Worm (Caenorhabditis elegans) whole organism, L2 larva: ENCODE data around the gene gar-1.

ENCODE experiments used
- C34F6.9 ChIP-seq: fragments of 150-350 bp; optimal IDR thresholded peaks from 2 replicates; lab custom pipeline; 2014; ENCODE audit warnings: missing biosample characterization, missing genetic modification characterization
- F13H6.1 ChIP-seq: sonication (generic microtip); optimal IDR thresholded peaks from 2 replicates; lab custom pipeline; 2016; ENCODE audit warnings: missing genetic modification characterization, missing compliant biosample characterization
- R02D3.7 ChIP-seq: fragments of 150-350 bp; optimal IDR thresholded peaks from 2 replicates; lab custom pipeline; 2014; ENCODE audit warnings: missing biosample characterization, missing genetic modification characterization
- ZK546.5 ChIP-seq: sonication (generic microtip); optimal IDR thresholded peaks from 2 replicates; lab custom pipeline; 2017; ENCODE audit warnings: missing biosample characterization, missing genetic modification characterization
- alr-1 ChIP-seq: fragments of 150-350 bp; optimal IDR thresholded peaks from 2 replicates; lab custom pipeline; 2014; ENCODE audit warnings: missing biosample characterization, missing genetic modification characterization
- ama-1 ChIP-seq: fragments of 150-350 bp; optimal IDR thresholded peaks from 2 replicates; lab custom pipeline; 2018; ENCODE audit warnings: inconsistent platforms
- blmp-1 ChIP-seq: sonication (generic microtip); optimal IDR thresholded peaks from 2 replicates; lab custom pipeline; 2017; ENCODE audit warnings: missing genetic modification characterization, mild to moderate bottlenecking, missing compliant biosample characterization, antibody characterized with exemption, moderate library complexity; ENCODE audit not compliant: insufficient read depth
- ceh-16 ChIP-seq: fragments of 150-350 bp; optimal IDR thresholded peaks from 2 replicates; lab custom pipeline; 2014; ENCODE audit warnings: missing biosample characterization, missing genetic modification characterization
- crh-2 ChIP-seq: sonication (generic microtip); optimal IDR thresholded peaks from 2 replicates; lab custom pipeline; 2017; ENCODE audit warnings: missing biosample characterization, missing genetic modification characterization
- dmd-4 ChIP-seq: sonication (generic microtip); optimal IDR thresholded peaks from 2 replicates; lab custom pipeline; 2017; ENCODE audit warnings: missing biosample characterization, missing genetic modification characterization
- egl-27 ChIP-seq: sonication (generic microtip); optimal IDR thresholded peaks from 3 replicates; lab custom pipeline; 2017; ENCODE audit warnings: missing biosample characterization, missing genetic modification reagents, missing genetic modification characterization
- elt-3 ChIP-seq: sonication (generic microtip); optimal IDR thresholded peaks from 2 replicates; lab custom pipeline; 2017; ENCODE audit warnings: missing biosample characterization, missing genetic modification characterization
- fos-1 ChIP-seq: fragments of 150-350 bp; optimal IDR thresholded peaks from 2 replicates; lab custom pipeline; 2014; ENCODE audit warnings: missing biosample characterization, missing genetic modification characterization
- gmeb-1 ChIP-seq: fragments of 150-350 bp; optimal IDR thresholded peaks from 2 replicates; lab custom pipeline; 2014; ENCODE audit warnings: missing biosample characterization, missing genetic modification characterization
- lin-11 ChIP-seq: fragments of 150-350 bp; sonication (generic microtip); optimal IDR thresholded peaks from 2 replicates; lab custom pipeline; 2014; ENCODE audit warnings: missing biosample characterization, missing genetic modification characterization, inconsistent platforms, mixed read lengths
- lin-13 ChIP-seq: fragments of 150-350 bp; optimal IDR thresholded peaks from 2 replicates; lab custom pipeline; 2014; ENCODE audit warnings: missing biosample characterization, missing genetic modification reagents, missing genetic modification characterization
- lin-39 ChIP-seq: fragments of 150-350 bp; optimal IDR thresholded peaks from 2 replicates; lab custom pipeline; 2014; ENCODE audit warnings: missing biosample characterization, missing genetic modification reagents, missing genetic modification characterization
- lsy-2 ChIP-seq, 2 experiments: fragments of 150-350 bp in 1 of 2; sonication (generic microtip) in 1 of 2; optimal IDR thresholded peaks; 2 replicates each; lab custom pipeline; 2014 to 2017; ENCODE audit warnings: missing biosample characterization in 2 of 2, missing genetic modification characterization in 2 of 2
- mab-5 ChIP-seq: fragments of 150-350 bp; optimal IDR thresholded peaks from 2 replicates; lab custom pipeline; 2014; ENCODE audit warnings: missing biosample characterization, missing genetic modification characterization
- mbf-1 ChIP-seq: sonication (generic microtip); optimal IDR thresholded peaks from 2 replicates; lab custom pipeline; 2017; ENCODE audit warnings: missing biosample characterization, missing genetic modification characterization
- mdl-1 ChIP-seq, 2 experiments: fragments of 150-350 bp in 1 of 2; sonication (generic microtip) in 1 of 2; optimal IDR thresholded peaks; 2 replicates each; lab custom pipeline; 2017; ENCODE audit warnings: missing biosample characterization in 2 of 2, missing genetic modification characterization in 2 of 2
- nhr-10 ChIP-seq: sonication (generic microtip); optimal IDR thresholded peaks from 2 replicates; lab custom pipeline; 2017; ENCODE audit warnings: missing biosample characterization, missing genetic modification characterization
- nhr-11 ChIP-seq: fragments of 150-350 bp; optimal IDR thresholded peaks from 2 replicates; lab custom pipeline; 2014; ENCODE audit warnings: missing biosample characterization, missing genetic modification characterization
- nhr-12 ChIP-seq: fragments of 150-350 bp; optimal IDR thresholded peaks from 2 replicates; lab custom pipeline; 2014; ENCODE audit warnings: missing biosample characterization, missing genetic modification characterization
- nhr-129 ChIP-seq: fragments of 150-350 bp; optimal IDR thresholded peaks from 2 replicates; lab custom pipeline; 2014; ENCODE audit warnings: missing biosample characterization, missing genetic modification characterization
- nhr-6 ChIP-seq: fragments of 150-350 bp; optimal IDR thresholded peaks from 2 replicates; lab custom pipeline; 2014; ENCODE audit warnings: missing biosample characterization, missing genetic modification characterization
- nhr-77 ChIP-seq: fragments of 150-350 bp; optimal IDR thresholded peaks from 2 replicates; lab custom pipeline; 2014; ENCODE audit warnings: missing biosample characterization, missing genetic modification characterization
- peb-1 ChIP-seq: fragments of 150-350 bp; optimal IDR thresholded peaks from 2 replicates; lab custom pipeline; 2014; ENCODE audit warnings: missing biosample characterization, missing genetic modification characterization
- sem-4 ChIP-seq: fragments of 150-350 bp; optimal IDR thresholded peaks from 2 replicates; lab custom pipeline; 2014; ENCODE audit warnings: missing biosample characterization, missing genetic modification reagents, missing genetic modification characterization
- skn-1 ChIP-seq: sonication (generic microtip); optimal IDR thresholded peaks from 2 replicates; lab custom pipeline; 2017; ENCODE audit warnings: missing biosample characterization, missing genetic modification characterization
- sma-3 ChIP-seq: sonication (generic microtip); optimal IDR thresholded peaks from 2 replicates; lab custom pipeline; 2016; ENCODE audit warnings: missing genetic modification reagents, missing genetic modification characterization, missing compliant biosample characterization
- sma-9 ChIP-seq, 2 experiments: fragments of 150-350 bp in 1 of 2; sonication (generic microtip) in 1 of 2; optimal IDR thresholded peaks; 2 replicates each; lab custom pipeline; 2014 to 2016; ENCODE audit warnings: missing genetic modification characterization in 2 of 2, mild to moderate bottlenecking in 1 of 2, missing biosample characterization in 1 of 2, missing compliant biosample characterization in 1 of 2, missing genetic modification reagents in 1 of 2, moderate library complexity in 1 of 2
- snpc-4 ChIP-seq: fragments of 150-350 bp; optimal IDR thresholded peaks from 2 replicates; lab custom pipeline; 2014; ENCODE audit warnings: missing biosample characterization, missing genetic modification characterization
- unc-39 ChIP-seq: fragments of 150-350 bp; optimal IDR thresholded peaks from 2 replicates; lab custom pipeline; 2014; ENCODE audit warnings: missing biosample characterization, missing genetic modification characterization
- unc-62 ChIP-seq: fragments of 150-350 bp; optimal IDR thresholded peaks from 2 replicates; lab custom pipeline; 2014; ENCODE audit warnings: missing biosample characterization, missing genetic modification reagents, missing genetic modification characterization
- zag-1 ChIP-seq: fragments of 150-350 bp; optimal IDR thresholded peaks from 2 replicates; lab custom pipeline; 2014; ENCODE audit warnings: missing biosample characterization, missing genetic modification characterization
- ztf-1 ChIP-seq: fragments of 200-800 bp; sonication (Bioruptor generic); conservative IDR thresholded peaks from 2 replicates; pipeline ENCODE4 v1.3.6; 2022; ENCODE audit warnings: missing genetic modification characterization, missing compliant biosample characterization
- ztf-11 ChIP-seq: sonication (generic microtip); optimal IDR thresholded peaks from 2 replicates; lab custom pipeline; 2017; ENCODE audit warnings: missing biosample characterization, missing genetic modification characterization

gar-1 gene

DNA sequence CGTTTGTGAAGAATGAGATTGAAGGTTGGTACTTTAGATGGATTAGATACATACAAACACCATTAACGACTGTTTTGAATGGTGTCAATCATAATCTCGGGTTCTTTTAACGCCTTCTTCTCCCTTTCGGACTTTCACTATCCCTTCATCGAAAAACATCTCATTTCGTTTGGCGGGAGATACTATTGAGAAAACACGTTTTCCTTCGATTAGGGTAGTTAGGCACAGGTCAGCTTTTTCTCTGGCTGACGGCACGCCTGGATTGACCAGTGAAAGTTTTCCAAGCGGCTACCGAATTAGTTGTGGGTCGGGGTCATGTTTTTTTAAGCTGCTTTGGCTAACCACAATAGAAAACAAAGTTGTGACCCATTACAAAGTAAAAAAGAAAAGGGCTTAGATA lies 35.3 kb upstream of the gar-1 start:
- no peak for TF ChIP-seq lin-11 (tag; lab: Kevin White, UChicago)
- TF ChIP-seq nhr-12 (tag; lab: Kevin White, UChicago): no peak
- TF ChIP-seq blmp-1 (tag; lab: Kevin White, UChicago): peak; percentile 27
- no peak for TF ChIP-seq crh-2
- TF ChIP-seq sem-4: no peak

DNA sequence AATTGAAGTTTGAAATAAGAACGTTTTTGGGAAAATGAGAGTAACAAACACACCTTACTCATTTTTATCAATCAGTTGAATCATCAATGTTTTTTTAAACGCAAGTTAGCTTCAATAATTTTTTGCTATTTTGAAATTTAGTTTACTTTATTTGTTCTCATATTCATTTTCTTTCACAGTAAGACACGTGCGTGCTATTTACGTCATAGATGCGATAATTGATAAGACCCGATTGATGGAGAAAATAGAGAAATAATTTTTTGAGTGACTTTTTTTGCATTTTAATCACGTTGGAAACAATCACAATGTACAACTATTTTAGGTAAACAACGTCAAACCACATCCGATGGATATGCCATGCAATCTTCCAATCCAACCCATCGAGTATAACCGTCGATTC lies 34.8 kb upstream of the gar-1 start:
- TF ChIP-seq C34F6.9 (tag; lab: Kevin White, UChicago): no peak
- no peak for TF ChIP-seq egl-27 (tag; lab: Kevin White, UChicago)
- peak; percentile 29 for TF ChIP-seq fos-1 (tag; lab: Kevin White, UChicago)
- peak; percentile 36 for TF ChIP-seq crh-2
- no peak for TF ChIP-seq ZK546.5 (tag; lab: Kevin White, UChicago)
- TF ChIP-seq ztf-1: no peak
- TF ChIP-seq, all 48 proteins: peak for 2

DNA sequence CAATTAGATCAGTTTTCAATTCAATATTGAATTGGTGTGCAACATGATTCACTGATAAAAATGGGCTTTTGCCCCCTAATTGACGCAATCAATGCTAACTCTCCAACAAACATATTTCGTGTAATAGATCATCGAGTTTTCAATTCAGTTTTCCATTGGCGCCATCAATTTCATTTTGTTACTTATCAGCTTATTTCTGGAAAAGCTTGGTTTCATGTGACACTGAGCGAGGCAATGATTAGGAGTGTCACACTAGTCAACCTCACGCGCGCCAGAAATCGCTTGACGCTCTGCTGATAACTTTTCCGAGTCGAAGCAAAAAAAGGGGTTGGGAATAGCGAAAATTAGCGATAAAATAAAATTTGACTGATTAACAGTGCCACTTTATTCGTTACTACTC lies 33.9 kb upstream of the gar-1 start, which contains the start of gene ets-4:
Gene ets-4 (plus strand): TSS at position 347 of the 400 bp plus-strand sequence.
- TF ChIP-seq crh-2 (peak; percentile 27), mbf-1 (tag; lab: Kevin White, UChicago) (no peak), fos-1 (tag; lab: Kevin White, UChicago) (peak; percentile 65), lin-11 (tag; lab: Kevin White, UChicago) (no peak), F13H6.1 (peak; percentile 56), peb-1 (tag; lab: Kevin White, UChicago) (no peak), gmeb-1 (tag; lab: Kevin White, UChicago) (peak; percentile 62), sma-3 (GFP tag; lab: Kevin White, UChicago) (peak; percentile 23), ztf-11 (no peak), sma-9 (GFP tag; optimal IDR thresholded peaks at IDR 0.05; lab: Kevin White, UChicago) (peak; percentile 8), sma-9 (tag; optimal IDR thresholded peaks at IDR 0.05; lab: Kevin White, UChicago) (no peak), nhr-129 (tag; lab: Kevin White, UChicago) (no peak), skn-1 (tag; lab: Kevin White, UChicago) (peak; percentile 18)
- TF ChIP-seq, all 48 proteins: peak for 7

DNA sequence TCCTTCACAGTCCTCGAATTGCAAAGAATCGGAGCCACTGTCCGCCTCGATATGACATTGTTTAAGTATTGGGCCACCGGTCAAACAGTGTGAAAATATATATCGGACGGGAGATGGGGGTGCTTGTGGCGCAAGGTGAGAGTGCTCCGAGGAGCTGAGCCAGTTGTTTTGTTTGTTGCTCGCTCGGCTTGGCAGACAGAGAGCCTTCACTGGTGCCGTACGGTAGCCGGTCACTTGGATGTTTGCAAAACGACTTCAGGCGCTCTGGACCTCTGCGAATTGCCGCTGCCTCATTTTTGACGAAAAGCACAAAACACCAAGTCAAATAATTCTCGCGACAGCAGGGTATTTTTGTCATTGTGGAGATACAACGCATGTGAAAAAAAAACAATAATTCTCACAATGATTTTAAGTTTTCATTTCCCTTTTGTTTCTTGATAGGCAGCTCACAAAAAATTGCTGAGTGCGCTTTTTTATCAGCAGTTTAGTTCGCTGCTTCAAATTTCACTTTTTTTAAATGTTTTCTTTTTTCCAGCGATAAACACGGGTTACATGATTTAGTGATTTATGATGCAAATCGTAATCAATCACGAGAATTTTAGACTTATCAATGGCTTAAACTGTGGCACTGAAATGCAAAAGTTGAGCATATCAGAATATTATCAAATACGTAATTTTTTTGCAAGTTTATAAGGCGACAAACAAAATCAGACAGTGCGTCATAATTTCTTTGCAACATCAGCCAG lies 32.5 kb upstream of the gar-1 start:
- TF ChIP-seq mdl-1 (tag; optimal IDR thresholded peaks at IDR 0.05; lab: Kevin White, UChicago): no peak
- TF ChIP-seq ztf-1: no peak
- peak; percentile 57 for TF ChIP-seq fos-1 (tag; lab: Kevin White, UChicago)
- TF ChIP-seq nhr-129 (tag; lab: Kevin White, UChicago): peak; percentile 54
- TF ChIP-seq zag-1 (tag; lab: Kevin White, UChicago): no peak
- TF ChIP-seq elt-3 (tag; lab: Kevin White, UChicago): no peak
- no peak for TF ChIP-seq lin-13 (GFP tag; lab: Kevin White, UChicago)
- no peak for TF ChIP-seq unc-39 (tag; lab: Kevin White, UChicago)
- peak; percentile 49 for TF ChIP-seq sma-9 (GFP tag; optimal IDR thresholded peaks at IDR 0.05; lab: Kevin White, UChicago)
- TF ChIP-seq sma-9 (tag; optimal IDR thresholded peaks at IDR 0.05; lab: Kevin White, UChicago): no peak
- TF ChIP-seq gmeb-1 (tag; lab: Kevin White, UChicago): peak; percentile 18
- no peak for TF ChIP-seq R02D3.7 (tag; lab: Kevin White, UChicago)
- no peak for TF ChIP-seq unc-62 (GFP tag; lab: Kevin White, UChicago)
- no peak for TF ChIP-seq dmd-4 (tag; lab: Kevin White, UChicago)
- TF ChIP-seq blmp-1 (tag; lab: Kevin White, UChicago): no peak
- TF ChIP-seq F13H6.1: peak; percentile 3
- no peak for TF ChIP-seq ztf-11
- no peak for TF ChIP-seq ama-1 (lab: Kevin White, UChicago)
- TF ChIP-seq alr-1 (tag; lab: Kevin White, UChicago): no peak
- no peak for TF ChIP-seq nhr-6
- TF ChIP-seq nhr-11 (tag; lab: Kevin White, UChicago): no peak
- TF ChIP-seq crh-2: peak; percentile 69
- no peak for TF ChIP-seq mab-5 (tag; lab: Kevin White, UChicago)
- TF ChIP-seq nhr-77 (tag; lab: Kevin White, UChicago): no peak
- no peak for TF ChIP-seq ceh-16 (tag; lab: Kevin White, UChicago)
- TF ChIP-seq nhr-10 (tag; lab: Kevin White, UChicago): no peak
- no peak for TF ChIP-seq egl-27 (tag; lab: Kevin White, UChicago)
- TF ChIP-seq lsy-2 (tag; optimal IDR thresholded peaks at IDR 0.05; lab: Kevin White, UChicago): no peak
- no peak for TF ChIP-seq snpc-4
- no peak for TF ChIP-seq peb-1 (tag; lab: Kevin White, UChicago)
- no peak for TF ChIP-seq sma-3 (GFP tag; lab: Kevin White, UChicago)
- no peak for TF ChIP-seq lin-39 (tag; lab: Kevin White, UChicago)
- TF ChIP-seq, all 48 proteins: peak for 6
